Fruit fly (Drosophila melanogaster): ENCODE measurements around the gene CG14151.
A peak's percentile ranks its signal among the peaks of the same experiment; 100 is the strongest.

CG14151 gene

DNA sequence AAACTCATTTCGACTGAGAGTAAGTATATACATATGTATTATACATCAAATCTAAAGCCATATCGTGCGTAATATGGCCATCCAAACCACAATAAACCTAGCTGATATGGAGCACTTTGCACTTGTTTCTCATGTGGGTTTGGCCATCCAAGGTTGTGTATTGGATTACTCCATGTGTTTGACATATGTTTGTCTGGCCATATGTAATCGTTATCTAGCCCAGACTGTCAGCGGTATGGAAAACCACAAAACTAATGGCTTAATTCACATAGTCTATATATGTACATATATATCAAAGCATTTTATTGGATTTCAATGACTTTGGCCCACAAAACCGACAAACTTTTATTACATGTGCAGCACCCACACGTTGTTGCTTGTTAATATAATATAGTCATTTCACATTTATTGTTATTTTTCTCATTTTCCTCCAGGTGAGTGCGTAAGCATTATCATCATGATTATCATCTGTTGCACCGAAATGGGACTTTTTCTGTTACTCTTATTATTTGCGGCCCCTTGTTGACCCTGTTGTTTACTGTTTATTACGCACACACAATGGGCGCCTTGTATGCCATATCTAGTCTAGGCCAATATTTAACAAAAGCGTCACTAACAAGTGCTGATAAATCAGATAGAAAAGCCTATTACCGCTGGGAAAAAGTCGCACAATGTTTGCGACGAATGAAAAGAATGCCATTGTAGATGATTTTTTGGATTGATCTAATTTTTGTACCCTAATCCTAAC, 28.3 kb upstream of the CG14151 start (continued):
- TF ChIP-seq Blimp-1 (GFP tag; optimal IDR thresholded peaks at IDR 0.05) (peak; percentile 73), CG32772 (GFP tag; IDR thresholded peaks at IDR 0.05) (no peak), CG7271 (tag; optimal IDR thresholded peaks at IDR 0.05) (peak; percentile 40), cas (GFP tag; IDR thresholded peaks at IDR 0.05) (no peak), tna (GFP tag; IDR thresholded peaks at IDR 0.05; ENCODE audit: partially characterized antibody) (no peak), CG34376 (GFP tag; optimal IDR thresholded peaks at IDR 0.05) (peak; percentile 56), D19B (GFP tag; optimal IDR thresholded peaks at IDR 0.05) (peak; percentile 35), exex (tag; optimal IDR thresholded peaks at IDR 0.05) (peak; percentile 22), crol (GFP tag; IDR thresholded peaks at IDR 0.05) (no peak), Sox102F (GFP tag; optimal IDR thresholded peaks at IDR 0.05) (peak; percentile 70), CG18011 (GFP tag; optimal IDR thresholded peaks at IDR 0.05) (peak; percentile 17), CG2199 (GFP tag; IDR thresholded peaks at IDR 0.05) (no peak), sim (GFP tag; IDR thresholded peaks at IDR 0.05) (peak; percentile 48; the same call in 1 of the 2 replicates), Xbp1 (GFP tag; optimal IDR thresholded peaks at IDR 0.05) (peak; percentile 4), inv (GFP tag; IDR thresholded peaks at IDR 0.05; ENCODE audit: partially characterized antibody) (no peak), Xrp1 (GFP tag; IDR thresholded peaks at IDR 0.05) (peak; percentile 70), odd (GFP tag; optimal IDR thresholded peaks at IDR 0.05) (peak; percentile 70), CG4617 (GFP tag; optimal IDR thresholded peaks at IDR 0.05; ENCODE audit: borderline replicate concordance) (peak; percentile 21), HLH54F (GFP tag; optimal IDR thresholded peaks at IDR 0.05) (peak; percentile 2), grau (tag; optimal IDR thresholded peaks at IDR 0.05) (peak; percentile 43), ken (GFP tag; IDR thresholded peaks at IDR 0.05) (no peak), Doc2 (GFP tag; IDR thresholded peaks at IDR 0.05) (no peak), slou (GFP tag; optimal IDR thresholded peaks at IDR 0.05) (peak; percentile 26), sens-2 (GFP tag; IDR thresholded peaks at IDR 0.05) (no peak), seq (GFP tag; IDR thresholded peaks at IDR 0.05) (peak; percentile 64; the same call in 1 of the 2 replicates), Mrtf (GFP tag; IDR thresholded peaks at IDR 0.05) (no peak), CG10431 (GFP tag; optimal IDR thresholded peaks at IDR 0.05) (peak; percentile 43), tx (GFP tag; optimal IDR thresholded peaks at IDR 0.05) (peak; percentile 23), CG9876 (GFP tag; optimal IDR thresholded peaks at IDR 0.05) (peak; percentile 1), CG17385 (GFP tag; optimal IDR thresholded peaks at IDR 0.05) (peak; percentile 44), Lhr (GFP tag; optimal IDR thresholded peaks at IDR 0.05) (peak; percentile 36), CG17359 (tag; optimal IDR thresholded peaks at IDR 0.05) (peak; percentile 85), HLH3B (GFP tag; IDR thresholded peaks at IDR 0.05) (peak; percentile 39; the same call in 1 of the 2 replicates), sug (tag; optimal IDR thresholded peaks at IDR 0.05) (peak; percentile 36), CG1024 (GFP tag; IDR thresholded peaks at IDR 0.05) (peak; percentile 22; the same call in 1 of the 2 replicates), Vsx1 (GFP tag; optimal IDR thresholded peaks at IDR 0.05) (peak; percentile 84), CG11723 (GFP tag; optimal IDR thresholded peaks at IDR 0.05) (peak; percentile 70), CG2678 (tag; optimal IDR thresholded peaks at IDR 0.05) (peak; percentile 81), CG8924 (tag; optimal IDR thresholded peaks at IDR 0.05) (peak; percentile 59), cwo (GFP tag; optimal IDR thresholded peaks at IDR 0.05) (peak; percentile 58), crc (GFP tag; optimal IDR thresholded peaks at IDR 0.05) (peak; percentile 48), Dad (GFP tag; optimal IDR thresholded peaks at IDR 0.05) (peak; percentile 11), Mad (GFP tag; optimal IDR thresholded peaks at IDR 0.05) (peak; percentile 32), run (tag; optimal IDR thresholded peaks at IDR 0.05) (peak; percentile 23), tio (GFP tag; optimal IDR thresholded peaks at IDR 0.05) (peak; percentile 55), Lpt (GFP tag; optimal IDR thresholded peaks at IDR 0.05) (no peak), CG4360 (GFP tag; IDR thresholded peaks at IDR 0.05) (peak; percentile 27; the same call in 1 of the 2 replicates), stc (GFP tag; IDR thresholded peaks at IDR 0.05) (peak; percentile 51; the same call in 1 of the 2 replicates), Six4 (GFP tag; optimal IDR thresholded peaks at IDR 0.05) (peak; percentile 0)
